Comparison of ENCODE assay signal across 1 fruit fly cellular context in the genomic region with DNA sequence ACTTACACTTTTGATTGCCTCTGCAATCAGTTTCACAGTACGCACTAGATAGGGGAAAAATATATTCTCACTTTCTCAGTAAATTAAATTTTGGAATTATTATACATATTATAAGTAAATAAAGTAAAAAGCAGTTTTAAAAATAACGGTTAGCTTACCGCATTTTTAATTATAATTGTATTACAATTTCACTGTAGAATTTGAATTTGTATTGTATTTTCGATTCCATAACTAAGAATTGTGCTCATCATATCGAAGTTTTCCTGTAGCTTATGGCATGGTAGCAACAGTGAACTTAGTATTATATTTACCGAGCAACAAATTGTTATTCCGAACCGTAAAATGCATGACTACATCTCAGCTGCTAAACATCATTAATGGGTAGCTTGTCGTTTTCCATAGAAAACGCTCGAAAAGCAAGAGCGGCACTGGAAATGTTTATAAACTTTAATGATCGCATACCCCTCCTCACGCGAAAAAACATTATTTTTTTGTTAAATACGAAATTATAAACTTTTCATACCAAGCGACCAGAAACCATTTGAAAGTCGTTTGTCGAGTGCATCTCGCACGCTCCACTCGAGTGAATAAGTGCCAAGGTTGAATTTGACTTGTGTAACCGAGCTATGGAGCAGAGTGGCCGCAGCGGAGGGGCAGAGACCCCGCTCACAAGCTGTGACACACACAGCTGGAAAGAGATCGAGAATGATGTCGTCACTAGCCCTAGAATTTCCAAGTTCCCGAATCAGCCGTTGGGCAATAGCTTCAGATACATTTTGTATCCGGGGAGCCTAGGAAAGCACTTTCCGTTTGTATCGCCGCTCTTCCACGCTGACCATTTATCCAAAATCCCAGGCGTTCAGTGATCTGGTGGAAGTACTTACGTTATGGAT.
A peak's percentile ranks its signal among the peaks of the same experiment; 100 is the strongest.
TF ChIP-seq lines count a peak whose summit lies in the region.

No protein-coding gene starts in this region.

TF ChIP-seq in whole organism, embryonic, 481 proteins besides CTCF, POLR2A, EP300 and RAD21 (continued from another document and continues in another):
- TF ChIP-seq CG2120 (GFP tag; optimal IDR thresholded peaks at IDR 0.05; lab: Kevin White, UChicago) = peak; percentile 82
- TF ChIP-seq sens (GFP tag; lab: Kevin White, UChicago) = peak; percentile 89
- peak; percentile 99 for TF ChIP-seq row (GFP tag; IDR thresholded peaks at IDR 0.05; lab: Robert Waterston, UW)
- no peak for TF ChIP-seq CG13624 (GFP tag; optimal IDR thresholded peaks at IDR 0.05; lab: Kevin White, UChicago)
- peak; percentile 89 for TF ChIP-seq CG32772 (GFP tag; IDR thresholded peaks at IDR 0.05; lab: Robert Waterston, UW)
- TF ChIP-seq aop (GFP tag; IDR thresholded peaks at IDR 0.05; lab: Robert Waterston, UW) = 0 out of 2 replicates have a peak, but pooled peaks have one; percentile 41
- peak; percentile 91 for TF ChIP-seq CG7372 (GFP tag; IDR thresholded peaks at IDR 0.05; lab: Robert Waterston, UW)
- peak; percentile 89 for TF ChIP-seq CG14014 (GFP tag; IDR thresholded peaks at IDR 0.05; lab: Robert Waterston, UW)
- no peak for TF ChIP-seq MTF-1 (GFP tag; optimal IDR thresholded peaks at IDR 0.05; lab: Kevin White, UChicago; ENCODE audit: borderline replicate concordance)
- TF ChIP-seq Mad (GFP tag; optimal IDR thresholded peaks at IDR 0.05; lab: Kevin White, UChicago) = peak; percentile 20
- TF ChIP-seq CG3281 (GFP tag; optimal IDR thresholded peaks at IDR 0.05; lab: Kevin White, UChicago) = peak; percentile 91
- TF ChIP-seq Lhr (GFP tag; optimal IDR thresholded peaks at IDR 0.05; lab: Kevin White, UChicago) = peak; percentile 78
- TF ChIP-seq Hr3 (GFP tag; optimal IDR thresholded peaks at IDR 0.05; lab: Kevin White, UChicago) = peak; percentile 66
- peak; percentile 87 for TF ChIP-seq salm (tag; optimal IDR thresholded peaks at IDR 0.05; lab: Kevin White, UChicago)
- no peak for TF ChIP-seq zf30C (GFP tag; optimal IDR thresholded peaks at IDR 0.05; lab: Kevin White, UChicago)
- TF ChIP-seq CG10147 (GFP tag; optimal IDR thresholded peaks at IDR 0.05; lab: Kevin White, UChicago) = peak; percentile 88
- TF ChIP-seq wor (GFP tag; IDR thresholded peaks at IDR 0.05; lab: Robert Waterston, UW) = peak; percentile 94
- no peak for TF ChIP-seq Opbp (GFP tag; IDR thresholded peaks at IDR 0.05; lab: Robert Waterston, UW; ENCODE audit: partially characterized antibody)
- no peak for TF ChIP-seq stwl (tag; optimal IDR thresholded peaks at IDR 0.05; lab: Kevin White, UChicago)
- peak; percentile 96 for TF ChIP-seq fd3F (GFP tag; optimal IDR thresholded peaks at IDR 0.05; lab: Kevin White, UChicago)
- no peak for TF ChIP-seq Doc3 (GFP tag; IDR thresholded peaks at IDR 0.05; lab: Robert Waterston, UW; ENCODE audit: partially characterized antibody)
- TF ChIP-seq br (optimal IDR thresholded peaks at IDR 0.05; lab: Kevin White, UChicago) = no peak
- TF ChIP-seq CG17568 (GFP tag; optimal IDR thresholded peaks at IDR 0.05; lab: Kevin White, UChicago) = peak; percentile 72
- TF ChIP-seq CG17186 (GFP tag; optimal IDR thresholded peaks at IDR 0.05; lab: Kevin White, UChicago) = peak; percentile 33
- TF ChIP-seq odd (GFP tag; optimal IDR thresholded peaks at IDR 0.05; lab: Kevin White, UChicago) = peak; percentile 93
- peak; percentile 97 for TF ChIP-seq CG8924 (tag; optimal IDR thresholded peaks at IDR 0.05; lab: Kevin White, UChicago)
- TF ChIP-seq CG11085 (GFP tag; IDR thresholded peaks at IDR 0.05; lab: Robert Waterston, UW) = peak; percentile 75
- peak; percentile 76 for TF ChIP-seq trem (tag; optimal IDR thresholded peaks at IDR 0.05; lab: Kevin White, UChicago)
- peak in 1 of 2 experiments; percentile 96 for TF ChIP-seq eve (GFP tag; optimal IDR thresholded peaks at IDR 0.05; lab: Kevin White, UChicago)
- TF ChIP-seq CG3726 (GFP tag; IDR thresholded peaks at IDR 0.05; lab: Robert Waterston, UW) = peak; percentile 90
- peak; percentile 48; the same call in 1 of the 2 replicates for TF ChIP-seq Nf-YA (GFP tag; IDR thresholded peaks at IDR 0.05; lab: Robert Waterston, UW)
- TF ChIP-seq crol (GFP tag; IDR thresholded peaks at IDR 0.05; lab: Robert Waterston, UW) = peak; percentile 95
- TF ChIP-seq tll (GFP tag; optimal IDR thresholded peaks at IDR 0.05; lab: Kevin White, UChicago) = no peak
- peak; percentile 83 for TF ChIP-seq CG2199 (GFP tag; IDR thresholded peaks at IDR 0.05; lab: Robert Waterston, UW)
- peak; percentile 93 for TF ChIP-seq phol (tag; optimal IDR thresholded peaks at IDR 0.05; lab: Kevin White, UChicago)
- no peak for TF ChIP-seq CG33213 (GFP tag; optimal IDR thresholded peaks at IDR 0.05; lab: Kevin White, UChicago)
- peak; percentile 60 for TF ChIP-seq mam (GFP tag; optimal IDR thresholded peaks at IDR 0.05; lab: Kevin White, UChicago)
- TF ChIP-seq CG17912 (GFP tag; optimal IDR thresholded peaks at IDR 0.05; lab: Kevin White, UChicago) = peak; percentile 69
- peak; percentile 73 for TF ChIP-seq gro (GFP tag; optimal IDR thresholded peaks at IDR 0.05; lab: Kevin White, UChicago)
- TF ChIP-seq E2f1 (GFP tag; IDR thresholded peaks at IDR 0.05; lab: Robert Waterston, UW) = peak; percentile 92
- TF ChIP-seq CG34376 (GFP tag; optimal IDR thresholded peaks at IDR 0.05; lab: Kevin White, UChicago) = no peak
- peak; percentile 78 for TF ChIP-seq slou (GFP tag; optimal IDR thresholded peaks at IDR 0.05; lab: Kevin White, UChicago)
- peak; percentile 84 for TF ChIP-seq ttk (GFP tag; IDR thresholded peaks at IDR 0.05; lab: Robert Waterston, UW)
- peak; percentile 59 for TF ChIP-seq CG3995 (GFP tag; optimal IDR thresholded peaks at IDR 0.05; lab: Kevin White, UChicago)
- TF ChIP-seq chn (GFP tag; optimal IDR thresholded peaks at IDR 0.05; lab: Kevin White, UChicago) = peak; percentile 36
- peak; percentile 82 for TF ChIP-seq CG5180 (GFP tag; optimal IDR thresholded peaks at IDR 0.05; lab: Kevin White, UChicago)
- peak; percentile 84 for TF ChIP-seq zfh1 (GFP tag; IDR thresholded peaks at IDR 0.05; lab: Robert Waterston, UW)
- no peak for TF ChIP-seq gcm2 (GFP tag; optimal IDR thresholded peaks at IDR 0.05; lab: Kevin White, UChicago)
- peak; percentile 46 for TF ChIP-seq CG16863 (GFP tag; optimal IDR thresholded peaks at IDR 0.05; lab: Kevin White, UChicago)
- peak; percentile 90 for TF ChIP-seq al (GFP tag; IDR thresholded peaks at IDR 0.05; lab: Robert Waterston, UW)
- no peak for TF ChIP-seq CG12236 (GFP tag; optimal IDR thresholded peaks at IDR 0.05; lab: Kevin White, UChicago)
- peak; percentile 92 for TF ChIP-seq Dek (tag; optimal IDR thresholded peaks at IDR 0.05; lab: Kevin White, UChicago)
- TF ChIP-seq CG12299 (tag; optimal IDR thresholded peaks at IDR 0.05; lab: Kevin White, UChicago) = peak; percentile 95
- peak; percentile 68 for TF ChIP-seq ab (GFP tag; optimal IDR thresholded peaks at IDR 0.05; lab: Kevin White, UChicago)
- TF ChIP-seq exex (tag; optimal IDR thresholded peaks at IDR 0.05; lab: Kevin White, UChicago) = peak; percentile 81
- peak; percentile 88 for TF ChIP-seq tio (GFP tag; optimal IDR thresholded peaks at IDR 0.05; lab: Kevin White, UChicago)
- TF ChIP-seq jumu (GFP tag; optimal IDR thresholded peaks at IDR 0.05; lab: Kevin White, UChicago) = peak; percentile 40
- no peak for TF ChIP-seq pan (optimal IDR thresholded peaks at IDR 0.05; lab: Kevin White, UChicago)
- peak in 1 of 2 experiments; percentile 93 for TF ChIP-seq pan (GFP tag; optimal IDR thresholded peaks at IDR 0.05 in 1 of 2, IDR thresholded peaks at IDR 0.05 in 1 of 2)
- TF ChIP-seq unpg (GFP tag; optimal IDR thresholded peaks at IDR 0.05; lab: Kevin White, UChicago) = peak; percentile 95
- TF ChIP-seq CG2678 (tag; optimal IDR thresholded peaks at IDR 0.05; lab: Kevin White, UChicago) = peak; percentile 98
- TF ChIP-seq Ets65A (GFP tag; lab: Kevin White, UChicago) = no peak
- TF ChIP-seq Sin3A (optimal IDR thresholded peaks at IDR 0.05; lab: Kevin White, UChicago) = no peak
- TF ChIP-seq CG9932 (GFP tag; IDR thresholded peaks at IDR 0.05; lab: Robert Waterston, UW) = peak; percentile 87
- TF ChIP-seq CG17802 (tag; optimal IDR thresholded peaks at IDR 0.05; lab: Kevin White, UChicago) = peak; percentile 49
- peak; percentile 97 for TF ChIP-seq run (tag; optimal IDR thresholded peaks at IDR 0.05; lab: Kevin White, UChicago)
- TF ChIP-seq rib (GFP tag; IDR thresholded peaks at IDR 0.05; lab: Robert Waterston, UW) = no peak; the same call in 1 of the 2 replicates
- TF ChIP-seq emc (GFP tag; optimal IDR thresholded peaks at IDR 0.05; lab: Kevin White, UChicago) = peak; percentile 0
- TF ChIP-seq CG14050 (GFP tag; IDR thresholded peaks at IDR 0.05; lab: Robert Waterston, UW) = peak; percentile 92
- TF ChIP-seq Meics (GFP tag; optimal IDR thresholded peaks at IDR 0.05; lab: Kevin White, UChicago) = peak; percentile 91
- peak; percentile 94 for TF ChIP-seq CG17361 (GFP tag; IDR thresholded peaks at IDR 0.05; lab: Robert Waterston, UW)
- peak; percentile 84 for TF ChIP-seq sisA (GFP tag; IDR thresholded peaks at IDR 0.05; lab: Robert Waterston, UW)
- no peak for TF ChIP-seq cad (GFP tag; optimal IDR thresholded peaks at IDR 0.05; lab: Kevin White, UChicago)
- peak; percentile 93 for TF ChIP-seq nmo (GFP tag; optimal IDR thresholded peaks at IDR 0.05; lab: Kevin White, UChicago)
- TF ChIP-seq CG1603 (tag; optimal IDR thresholded peaks at IDR 0.05; lab: Kevin White, UChicago) = peak; percentile 31
- TF ChIP-seq Stat92E (GFP tag; optimal IDR thresholded peaks at IDR 0.05; lab: Kevin White, UChicago) = peak in 2 of 3 experiments; percentile 52 to 61
- TF ChIP-seq Hand (GFP tag; optimal IDR thresholded peaks at IDR 0.05; lab: Kevin White, UChicago) = peak; percentile 85
- TF ChIP-seq klu (GFP tag; IDR thresholded peaks at IDR 0.05; lab: Robert Waterston, UW) = peak; percentile 87
- peak; percentile 62; the same call in 1 of the 3 replicates for TF ChIP-seq CG11456 (GFP tag; IDR thresholded peaks at IDR 0.05; lab: Robert Waterston, UW)
- peak; percentile 88 for TF ChIP-seq Usf (GFP tag; optimal IDR thresholded peaks at IDR 0.05; lab: Kevin White, UChicago)
- no peak for TF ChIP-seq chm (GFP tag; IDR thresholded peaks at IDR 0.05; lab: Robert Waterston, UW)
- TF ChIP-seq Ravus (GFP tag; IDR thresholded peaks at IDR 0.05; lab: Robert Waterston, UW) = peak; percentile 60
- peak; percentile 81 for TF ChIP-seq CG30020 (tag; optimal IDR thresholded peaks at IDR 0.05; lab: Kevin White, UChicago)
- peak; percentile 72 for TF ChIP-seq Poxn (GFP tag; IDR thresholded peaks at IDR 0.05; lab: Robert Waterston, UW)
- TF ChIP-seq Hey (tag; optimal IDR thresholded peaks at IDR 0.05; lab: Kevin White, UChicago) = no peak
- TF ChIP-seq Nf-YB (GFP tag; optimal IDR thresholded peaks at IDR 0.05; lab: Kevin White, UChicago) = peak; percentile 76
- no peak for TF ChIP-seq hth (optimal IDR thresholded peaks at IDR 0.05; lab: Kevin White, UChicago)
- peak; percentile 91 for TF ChIP-seq CG11695 (GFP tag; IDR thresholded peaks at IDR 0.05; lab: Robert Waterston, UW)
- TF ChIP-seq chif (GFP tag; optimal IDR thresholded peaks at IDR 0.05; lab: Kevin White, UChicago) = peak in 1 of 2 experiments; percentile 70
- peak; percentile 75 for TF ChIP-seq Dbx (GFP tag; IDR thresholded peaks at IDR 0.05; lab: Robert Waterston, UW)
- peak; percentile 94 for TF ChIP-seq seq (GFP tag; IDR thresholded peaks at IDR 0.05; lab: Robert Waterston, UW)
- TF ChIP-seq Lpt (GFP tag; optimal IDR thresholded peaks at IDR 0.05; lab: Kevin White, UChicago) = no peak
- TF ChIP-seq grn (GFP tag; optimal IDR thresholded peaks at IDR 0.05; lab: Kevin White, UChicago) = no peak
- peak; percentile 70 for TF ChIP-seq trh (GFP tag; optimal IDR thresholded peaks at IDR 0.05; lab: Kevin White, UChicago)
- TF ChIP-seq bab2 (GFP tag; optimal IDR thresholded peaks at IDR 0.05; lab: Kevin White, UChicago) = peak; percentile 28
- peak; percentile 91 for TF ChIP-seq az2 (GFP tag; optimal IDR thresholded peaks at IDR 0.05; lab: Kevin White, UChicago)
- peak; percentile 45 for TF ChIP-seq pho (GFP tag; optimal IDR thresholded peaks at IDR 0.05; lab: Kevin White, UChicago)
- TF ChIP-seq CG31388 (GFP tag; optimal IDR thresholded peaks at IDR 0.05; lab: Kevin White, UChicago) = peak; percentile 35
- no peak for TF ChIP-seq BEAF-32 (GFP tag; optimal IDR thresholded peaks at IDR 0.05; lab: Kevin White, UChicago)
- peak; percentile 84 for TF ChIP-seq CG7357 (GFP tag; IDR thresholded peaks at IDR 0.05; lab: Robert Waterston, UW)
- TF ChIP-seq CoRest (tag; optimal IDR thresholded peaks at IDR 0.05; lab: Kevin White, UChicago) = peak; percentile 99
- TF ChIP-seq bsh (GFP tag; optimal IDR thresholded peaks at IDR 0.05; lab: Kevin White, UChicago) = peak in 1 of 2 experiments; percentile 95
- no peak for TF ChIP-seq ems (GFP tag; optimal IDR thresholded peaks at IDR 0.05; lab: Kevin White, UChicago)
- peak; percentile 59; the same call in 1 of the 2 replicates for TF ChIP-seq CG11696 (GFP tag; IDR thresholded peaks at IDR 0.05; lab: Robert Waterston, UW)
- TF ChIP-seq dmrt11E (tag; optimal IDR thresholded peaks at IDR 0.05; lab: Kevin White, UChicago) = peak; percentile 95
- no peak for TF ChIP-seq lov (optimal IDR thresholded peaks at IDR 0.05; lab: Kevin White, UChicago)
- peak; percentile 62; the same call in 1 of the 3 replicates for TF ChIP-seq lov (GFP tag; IDR thresholded peaks at IDR 0.05; lab: Robert Waterston, UW)
- TF ChIP-seq sr (GFP tag; IDR thresholded peaks at IDR 0.05; lab: Robert Waterston, UW) = no peak
- TF ChIP-seq Six4 (GFP tag; optimal IDR thresholded peaks at IDR 0.05; lab: Kevin White, UChicago) = peak; percentile 87
- peak; percentile 60 for TF ChIP-seq CG18011 (GFP tag; optimal IDR thresholded peaks at IDR 0.05; lab: Kevin White, UChicago)
- TF ChIP-seq CG2202 (tag; optimal IDR thresholded peaks at IDR 0.05; lab: Kevin White, UChicago) = peak; percentile 84
- peak; percentile 85 for TF ChIP-seq Asciz (GFP tag; optimal IDR thresholded peaks at IDR 0.05; lab: Kevin White, UChicago)
- peak; percentile 87 for TF ChIP-seq CG14710 (tag; optimal IDR thresholded peaks at IDR 0.05; lab: Kevin White, UChicago)
- TF ChIP-seq CG17829 (tag; optimal IDR thresholded peaks at IDR 0.05; lab: Kevin White, UChicago) = peak; percentile 90
- TF ChIP-seq Med (GFP tag; lab: Kevin White, UChicago) = peak; percentile 80
- peak; percentile 92 for TF ChIP-seq Rfx (GFP tag; IDR thresholded peaks at IDR 0.05; lab: Robert Waterston, UW)
- TF ChIP-seq lola (GFP tag; optimal IDR thresholded peaks at IDR 0.05; lab: Kevin White, UChicago) = peak in 1 of 3 experiments; percentile 94
- no peak for TF ChIP-seq btn (GFP tag; optimal IDR thresholded peaks at IDR 0.05; lab: Kevin White, UChicago)
- peak; percentile 95 for TF ChIP-seq CG18262 (tag; optimal IDR thresholded peaks at IDR 0.05; lab: Kevin White, UChicago)
- TF ChIP-seq HLHmδ (GFP tag; optimal IDR thresholded peaks at IDR 0.05; lab: Kevin White, UChicago) = no peak
- peak; percentile 42; the same call in 1 of the 2 replicates for TF ChIP-seq dimm (GFP tag; IDR thresholded peaks at IDR 0.05; lab: Robert Waterston, UW)
